Worm (Caenorhabditis elegans) whole organism, young adult: Measurements from ENCODE around the gene C56A3.8.

Source experiments
- C17E4.6 ChIP-seq: fragments of 200-800 bp; sonication (Bioruptor generic); IDR thresholded peaks from 2 replicates; pipeline ENCODE4 v1.3.6; 2022; ENCODE audit warnings: missing genetic modification reagents, missing genetic modification characterization, missing compliant biosample characterization
- F23B12.7 ChIP-seq: sonication (generic microtip); optimal IDR thresholded peaks from 2 replicates; lab custom pipeline; 2017; ENCODE audit warnings: missing genetic modification characterization, mild to moderate bottlenecking, missing compliant biosample characterization, antibody characterized with exemption, moderate library complexity; ENCODE audit not compliant: insufficient read depth
- F49E8.2 ChIP-seq: sonication (generic microtip); optimal IDR thresholded peaks from 3 replicates; lab custom pipeline; 2017; ENCODE audit warnings: missing genetic modification characterization, mild to moderate bottlenecking, missing compliant biosample characterization, antibody characterized with exemption, moderate library complexity; ENCODE audit not compliant: insufficient read depth
- F55B11.4 ChIP-seq: sonication (generic microtip); optimal IDR thresholded peaks from 2 replicates; lab custom pipeline; 2016; ENCODE audit warnings: missing compliant biosample characterization, missing genetic modification characterization, borderline replicate concordance; ENCODE audit not compliant: insufficient read depth
- T07F8.4 ChIP-seq: sonication (generic microtip); optimal IDR thresholded peaks from 2 replicates; lab custom pipeline; 2016; ENCODE audit warnings: mild to moderate bottlenecking, missing genetic modification characterization, moderate library complexity, missing compliant biosample characterization
- Y53F4B.3 ChIP-seq: fragments of 200-800 bp; sonication (Bioruptor generic); IDR thresholded peaks from 2 replicates; pipeline ENCODE4 v1.3.6; 2022; ENCODE audit warnings: missing genetic modification reagents, missing genetic modification characterization, missing compliant biosample characterization
- Y56A3A.18 ChIP-seq: fragments of 200-800 bp; sonication (Bioruptor generic); IDR thresholded peaks from 2 replicates; pipeline ENCODE4 v1.3.6; 2022; ENCODE audit warnings: missing genetic modification reagents, missing genetic modification characterization, missing compliant biosample characterization
- Y95B8A.8 ChIP-seq: fragments of 200-800 bp; sonication (Bioruptor generic); IDR thresholded peaks from 2 replicates; pipeline ENCODE4 v1.3.6; 2022; ENCODE audit warnings: missing genetic modification reagents, missing genetic modification characterization, missing compliant biosample characterization
- ama-1 ChIP-seq, 3 experiments: fragments of 150-350 bp in 1 of 3; sonication (generic microtip) in 2 of 3; optimal IDR thresholded peaks; 2 replicates each; lab custom pipeline; 2014 to 2018; ENCODE audit warnings: missing biosample characterization in 2 of 3, missing genetic modification characterization in 2 of 3, missing genetic modification reagents in 2 of 3
- aptf-3 ChIP-seq: fragments of 200-800 bp; sonication (Bioruptor generic); IDR thresholded peaks from 2 replicates; pipeline ENCODE4 v1.3.6; 2022; ENCODE audit warnings: missing genetic modification characterization, missing compliant biosample characterization
- atf-7 ChIP-seq: sonication (generic microtip); optimal IDR thresholded peaks from 2 replicates; lab custom pipeline; 2017; ENCODE audit warnings: mild to moderate bottlenecking, missing genetic modification characterization, missing compliant biosample characterization
- attf-5 ChIP-seq: fragments of 200-800 bp; sonication (Bioruptor generic); optimal IDR thresholded peaks from 2 replicates; lab custom pipeline; 2018; ENCODE audit warnings: mild to moderate bottlenecking, missing genetic modification characterization, missing compliant biosample characterization
- bed-1 ChIP-seq: fragments of 200-800 bp; sonication (Bioruptor generic); IDR thresholded peaks from 2 replicates; pipeline ENCODE4 v1.3.6; 2022; ENCODE audit warnings: missing genetic modification reagents, missing genetic modification characterization, missing compliant biosample characterization
- cebp-2 ChIP-seq: fragments of 200-800 bp; sonication (Bioruptor generic); IDR thresholded peaks from 2 replicates; pipeline ENCODE4 v1.3.6; 2022; ENCODE audit warnings: missing genetic modification characterization, missing compliant biosample characterization
- ceh-27 ChIP-seq: fragments of 200-800 bp; sonication (Bioruptor generic); optimal IDR thresholded peaks from 2 replicates; lab custom pipeline; 2018; ENCODE audit warnings: mild to moderate bottlenecking, missing genetic modification characterization, moderate library complexity, missing compliant biosample characterization
- ceh-58 ChIP-seq: fragments of 200-800 bp; sonication (Bioruptor generic); IDR thresholded peaks from 2 replicates; pipeline ENCODE4 v1.3.6; 2022; ENCODE audit warnings: missing genetic modification characterization, missing compliant biosample characterization
- ceh-79 ChIP-seq: sonication (generic microtip); optimal IDR thresholded peaks from 2 replicates; lab custom pipeline; 2017; ENCODE audit warnings: mild to moderate bottlenecking, missing genetic modification characterization, missing compliant biosample characterization
- dox-1 ChIP-seq: fragments of 200-800 bp; sonication (Bioruptor generic); IDR thresholded peaks from 2 replicates; pipeline ENCODE4 v1.3.6; 2022; ENCODE audit warnings: missing genetic modification reagents, missing genetic modification characterization, missing compliant biosample characterization
- dpff-1 ChIP-seq: sonication (generic microtip); optimal IDR thresholded peaks from 2 replicates; lab custom pipeline; 2017; ENCODE audit warnings: mild to moderate bottlenecking, missing genetic modification characterization, missing compliant biosample characterization
- efl-1 ChIP-seq: fragments of 150-350 bp; optimal IDR thresholded peaks from 2 replicates; lab custom pipeline; 2014; ENCODE audit warnings: missing biosample characterization, missing genetic modification reagents, missing genetic modification characterization
- ekl-4 ChIP-seq: fragments of 200-800 bp; sonication (Bioruptor generic); IDR thresholded peaks from 2 replicates; pipeline ENCODE4 v1.3.6; 2022; ENCODE audit warnings: missing genetic modification reagents, missing genetic modification characterization, missing compliant biosample characterization
- ets-4 ChIP-seq: fragments of 200-800 bp; sonication (Bioruptor generic); optimal IDR thresholded peaks from 2 replicates; lab custom pipeline; 2018; ENCODE audit warnings: mild to moderate bottlenecking, missing genetic modification characterization, missing compliant biosample characterization
- gei-17 ChIP-seq: fragments of 200-800 bp; sonication (Bioruptor generic); optimal IDR thresholded peaks from 2 replicates; lab custom pipeline; 2018; ENCODE audit warnings: mild to moderate bottlenecking, missing genetic modification characterization, missing compliant biosample characterization
- him-1 ChIP-seq: sonication (generic microtip); optimal IDR thresholded peaks from 2 replicates; lab custom pipeline; 2016; ENCODE audit warnings: missing genotype, missing genetic modification reagents, missing genetic modification characterization, missing compliant biosample characterization
- hlh-12 ChIP-seq: sonication (generic microtip); optimal IDR thresholded peaks from 2 replicates; lab custom pipeline; 2016; ENCODE audit warnings: missing genetic modification characterization, missing compliant biosample characterization
- hlh-26 ChIP-seq: fragments of 200-800 bp; sonication (Bioruptor generic); conservative IDR thresholded peaks from 2 replicates; pipeline ENCODE4 v1.3.6; 2022; ENCODE audit warnings: missing genetic modification reagents, missing genetic modification characterization, missing compliant biosample characterization
- lin-54 ChIP-seq: fragments of 200-800 bp; sonication (Bioruptor generic); optimal IDR thresholded peaks from 2 replicates; lab custom pipeline; 2018; ENCODE audit warnings: mild to moderate bottlenecking, missing genetic modification characterization, missing compliant biosample characterization
- lir-1 ChIP-seq: fragments of 200-800 bp; sonication (Bioruptor generic); conservative IDR thresholded peaks from 2 replicates; pipeline ENCODE4 v1.3.6; 2022; ENCODE audit warnings: missing genetic modification reagents, missing genetic modification characterization, missing compliant biosample characterization
- madf-10 ChIP-seq: sonication (generic microtip); optimal IDR thresholded peaks from 2 replicates; lab custom pipeline; 2016; ENCODE audit warnings: mild to moderate bottlenecking, missing genetic modification characterization, missing compliant biosample characterization
- madf-6 ChIP-seq: fragments of 200-800 bp; sonication (Bioruptor generic); IDR thresholded peaks from 2 replicates; pipeline ENCODE4 v1.3.6; 2022; ENCODE audit warnings: missing genetic modification reagents, missing genetic modification characterization, missing compliant biosample characterization
- mel-28 ChIP-seq: sonication (generic microtip); optimal IDR thresholded peaks from 2 replicates; lab custom pipeline; 2016; ENCODE audit warnings: borderline replicate concordance, mild to moderate bottlenecking, missing genetic modification characterization, missing compliant biosample characterization
- mxl-1 ChIP-seq: sonication (generic microtip); optimal IDR thresholded peaks from 2 replicates; lab custom pipeline; 2016; ENCODE audit warnings: missing genetic modification characterization, missing compliant biosample characterization
- nfya-1 ChIP-seq: sonication (generic microtip); optimal IDR thresholded peaks from 2 replicates; lab custom pipeline; 2017; ENCODE audit warnings: antibody characterized with exemption, missing compliant biosample characterization, missing genetic modification characterization, borderline replicate concordance; ENCODE audit not compliant: insufficient read depth
- nfyb-1 ChIP-seq: fragments of 200-800 bp; sonication (Bioruptor generic); IDR thresholded peaks from 2 replicates; pipeline ENCODE4 v1.3.6; 2022; ENCODE audit warnings: missing genetic modification reagents, missing genetic modification characterization, missing compliant biosample characterization
- pbrm-1 ChIP-seq: fragments of 200-800 bp; sonication (Bioruptor generic); IDR thresholded peaks from 2 replicates; pipeline ENCODE4 v1.3.6; 2022; ENCODE audit warnings: missing genetic modification reagents, missing genetic modification characterization, missing compliant biosample characterization
- repo-1 ChIP-seq: sonication (generic microtip); optimal IDR thresholded peaks from 2 replicates; lab custom pipeline; 2017; ENCODE audit warnings: mild to moderate bottlenecking, missing genetic modification characterization, missing compliant biosample characterization
- sea-2 ChIP-seq: fragments of 200-800 bp; sonication (Bioruptor generic); IDR thresholded peaks from 2 replicates; pipeline ENCODE4 v1.3.6; 2022; ENCODE audit warnings: missing genetic modification characterization, missing compliant biosample characterization
- snpc-3.4 ChIP-seq: sonication (generic microtip); optimal IDR thresholded peaks from 2 replicates; lab custom pipeline; 2017; ENCODE audit warnings: missing genetic modification characterization, mild to moderate bottlenecking, missing compliant biosample characterization, antibody characterized with exemption, moderate library complexity, missing genotype, missing genetic modification reagents
- snpc-4 ChIP-seq, 5 experiments: fragments of 150-350 bp in 1 of 5; sonication (generic microtip) in 4 of 5; optimal IDR thresholded peaks; 2 replicates each; lab custom pipeline; 2014 to 2018; ENCODE audit warnings: missing genetic modification characterization in 5 of 5, missing biosample characterization in 3 of 5, antibody characterized with exemption in 2 of 5, mild to moderate bottlenecking in 2 of 5, missing compliant biosample characterization in 2 of 5, missing genotype in 2 of 5, moderate library complexity in 2 of 5, missing genetic modification reagents in 1 of 5
- sptf-2 ChIP-seq: fragments of 200-800 bp; sonication (Bioruptor generic); optimal IDR thresholded peaks from 2 replicates; lab custom pipeline; 2018; ENCODE audit warnings: mild to moderate bottlenecking, missing genetic modification characterization, missing compliant biosample characterization
- tbx-9 ChIP-seq: sonication (generic microtip); optimal IDR thresholded peaks from 2 replicates; lab custom pipeline; 2016; ENCODE audit warnings: borderline replicate concordance, missing genetic modification characterization, inconsistent platforms, missing compliant biosample characterization
- unc-130 ChIP-seq: sonication (generic microtip); optimal IDR thresholded peaks from 2 replicates; lab custom pipeline; 2016; ENCODE audit warnings: missing genetic modification reagents, missing genetic modification characterization, missing compliant biosample characterization
- zfh-2 ChIP-seq: fragments of 200-800 bp; sonication (Bioruptor generic); conservative IDR thresholded peaks from 2 replicates; pipeline ENCODE4 v1.3.6; 2022; ENCODE audit warnings: missing genetic modification reagents, missing genetic modification characterization, missing compliant biosample characterization
- ztf-18 ChIP-seq: sonication (generic microtip); optimal IDR thresholded peaks from 2 replicates; lab custom pipeline; 2016; ENCODE audit warnings: missing genotype, mild to moderate bottlenecking, missing genetic modification characterization, missing compliant biosample characterization
- ztf-22 ChIP-seq: fragments of 200-800 bp; sonication (Bioruptor generic); optimal IDR thresholded peaks from 2 replicates; lab custom pipeline; 2018; ENCODE audit warnings: mild to moderate bottlenecking, missing genetic modification characterization, moderate library complexity, missing compliant biosample characterization
- ztf-26 ChIP-seq: sonication (generic microtip); optimal IDR thresholded peaks from 2 replicates; lab custom pipeline; 2017; ENCODE audit warnings: missing genetic modification characterization, missing compliant biosample characterization
- ztf-28 ChIP-seq: fragments of 200-800 bp; sonication (Bioruptor generic); IDR thresholded peaks from 2 replicates; pipeline ENCODE4 v1.3.6; 2022; ENCODE audit warnings: missing genetic modification reagents, missing genetic modification characterization, missing compliant biosample characterization
- ztf-3 ChIP-seq: fragments of 200-800 bp; sonication (Bioruptor generic); optimal IDR thresholded peaks from 2 replicates; lab custom pipeline; 2018; ENCODE audit warnings: mild to moderate bottlenecking, missing genetic modification characterization, missing compliant biosample characterization

Gene C56A3.8

ce11 chrV:13556746-13557145, 3.3 kb upstream of the C56A3.8 start, which contains the start of gene cav-2 (continued):
- TF ChIP-seq attf-5 (GFP tag; lab: Kevin White, UChicago) = peak; percentile 78
- no peak for TF ChIP-seq sea-2 (GFP tag; lab: Robert Waterston, UW)
- TF ChIP-seq madf-6 = peak; percentile 69
- TF ChIP-seq sptf-2 (GFP tag; lab: Kevin White, UChicago) = no peak
- no peak for TF ChIP-seq C17E4.6
- TF ChIP-seq F23B12.7 (tag; lab: Kevin White, UChicago) = peak; percentile 18
- no peak for TF ChIP-seq F49E8.2 (tag; lab: Kevin White, UChicago)
- TF ChIP-seq nfya-1 (tag; lab: Kevin White, UChicago) = no peak
- TF ChIP-seq lin-54 (GFP tag; lab: Kevin White, UChicago) = peak; percentile 95
- peak; percentile 27 for TF ChIP-seq madf-10 (tag; lab: Kevin White, UChicago)
- TF ChIP-seq ekl-4 (GFP tag; lab: Robert Waterston, UW) = 0 out of 2 replicates have a peak, but pooled peaks have one; percentile 52
- no peak for TF ChIP-seq snpc-3.4 (tag; lab: Kevin White, UChicago)
- TF ChIP-seq Y56A3A.18 = no peak
- peak; percentile 71; the same call in 1 of the 2 replicates for TF ChIP-seq Y95B8A.8 (GFP tag; lab: Robert Waterston, UW)
- peak; percentile 83 for TF ChIP-seq dox-1 (GFP tag; lab: Robert Waterston, UW)
- peak; percentile 60 for TF ChIP-seq lir-1
- TF ChIP-seq pbrm-1 = 0 out of 2 replicates have a peak, but pooled peaks have one; percentile 32
- TF ChIP-seq bed-1 (GFP tag; lab: Robert Waterston, UW) = no peak
- TF ChIP-seq ceh-58 (GFP tag; lab: Robert Waterston, UW) = no peak
- TF ChIP-seq ama-1 (optimal IDR thresholded peaks at IDR 0.05; lab: Kevin White, UChicago) = no peak
- TF ChIP-seq ama-1 (GFP tag; optimal IDR thresholded peaks at IDR 0.05; lab: Kevin White, UChicago) = no peak
- peak; percentile 74 for TF ChIP-seq atf-7 (tag; lab: Kevin White, UChicago)
- TF ChIP-seq ceh-79 (tag; lab: Kevin White, UChicago) = no peak
- TF ChIP-seq Y53F4B.3 (GFP tag; lab: Robert Waterston, UW) = no peak
- no peak for TF ChIP-seq snpc-4 (GFP tag; optimal IDR thresholded peaks at IDR 0.05; lab: Kevin White, UChicago)
- peak in 2 of 4 experiments; percentile 40 to 78 for TF ChIP-seq snpc-4 (tag; optimal IDR thresholded peaks at IDR 0.05; lab: Kevin White, UChicago)
- TF ChIP-seq ztf-22 (GFP tag; lab: Kevin White, UChicago) = peak; percentile 49
- peak; percentile 98 for TF ChIP-seq ets-4 (GFP tag; lab: Kevin White, UChicago)
- no peak for TF ChIP-seq mxl-1 (tag; lab: Kevin White, UChicago)
- peak; percentile 74 for TF ChIP-seq efl-1
- no peak for TF ChIP-seq hlh-12 (tag; lab: Kevin White, UChicago)
- TF ChIP-seq aptf-3 (GFP tag; lab: Robert Waterston, UW) = no peak
- peak; percentile 9 for TF ChIP-seq gei-17 (GFP tag; lab: Kevin White, UChicago)
- no peak for TF ChIP-seq cebp-2 (GFP tag; lab: Robert Waterston, UW)
- peak; percentile 6 for TF ChIP-seq ztf-18
- no peak for TF ChIP-seq mel-28
- TF ChIP-seq dpff-1 (tag; lab: Kevin White, UChicago) = no peak
- TF ChIP-seq nfyb-1 (GFP tag; lab: Robert Waterston, UW) = peak; percentile 52; the same call in 1 of the 2 replicates
- TF ChIP-seq ztf-28 = 0 out of 2 replicates have a peak, but pooled peaks have one; percentile 51
- TF ChIP-seq tbx-9 = no peak
- no peak for TF ChIP-seq hlh-26
- TF ChIP-seq him-1 (tag; lab: Kevin White, UChicago) = peak; percentile 61
- TF ChIP-seq ztf-3 (GFP tag; lab: Kevin White, UChicago) = peak; percentile 20
- no peak for TF ChIP-seq F55B11.4 (tag; lab: Kevin White, UChicago)
- peak; percentile 92 for TF ChIP-seq ceh-27 (GFP tag; lab: Kevin White, UChicago)
- TF ChIP-seq ztf-26 (tag; lab: Kevin White, UChicago) = no peak
- no peak for TF ChIP-seq repo-1 (tag; lab: Kevin White, UChicago)
- TF ChIP-seq unc-130 = peak; percentile 97
- no peak for TF ChIP-seq T07F8.4 (tag; lab: Kevin White, UChicago)
- no peak for TF ChIP-seq zfh-2
